Fruit fly (Drosophila melanogaster) Kc167 (cell line): ENCODE measurements around the gene Sec3.

Experiments used
- h ChIP-seq: fragments of >200 bp; optimal IDR thresholded peaks from 3 replicates; lab custom pipeline; 2018; ENCODE audit warnings: missing external identifiers
- ttk ChIP-seq: sonication (Bioruptor generic); optimal IDR thresholded peaks from 2 replicates; lab custom pipeline; 2017; ENCODE audit warnings: missing external identifiers

DNA sequence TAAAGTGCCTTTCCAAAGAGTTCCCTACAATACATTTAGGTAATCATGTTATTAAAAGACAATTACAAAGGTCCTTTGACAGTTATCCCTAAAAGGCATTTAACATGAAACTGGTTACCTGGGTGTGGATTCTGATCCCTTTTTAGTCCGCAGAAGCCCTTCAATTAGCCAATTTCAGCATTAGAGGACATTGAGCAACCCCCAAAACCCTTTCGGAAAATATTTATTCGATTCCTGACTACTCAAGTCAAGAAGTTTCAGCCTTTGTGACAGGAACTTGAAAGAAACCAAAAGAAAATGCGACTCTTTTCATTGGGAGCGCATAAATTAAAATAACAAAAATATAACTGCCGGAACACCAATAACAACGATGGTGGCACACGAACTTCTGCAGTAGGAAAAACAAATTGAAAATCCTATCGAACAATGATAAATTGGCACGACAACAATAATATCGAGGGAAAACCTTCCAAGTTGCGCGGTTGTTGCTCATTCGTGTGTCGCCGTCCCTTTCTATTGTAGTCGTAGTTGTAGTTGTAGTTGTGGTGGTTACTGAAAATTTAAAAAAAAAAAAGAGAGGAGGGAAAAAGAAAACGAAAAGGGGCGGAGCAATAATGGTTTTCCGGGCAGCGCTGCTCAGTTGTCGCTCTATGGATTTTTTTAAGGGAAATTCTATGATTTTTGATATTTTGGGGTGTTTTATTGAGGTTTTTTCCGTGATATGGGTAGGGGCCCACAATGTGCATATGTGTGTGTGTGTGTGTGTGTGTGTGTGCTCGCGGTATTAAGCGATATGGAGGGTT, 20.8 kb upstream of the Sec3 start:
- TF ChIP-seq h (lab: Kevin White, UChicago) (no peak), ttk (lab: Kevin White, UChicago) (no peak)
